Fruit fly (Drosophila melanogaster): ENCODE measurements around the gene beta-PheRS.

Gene beta-PheRS

DNA sequence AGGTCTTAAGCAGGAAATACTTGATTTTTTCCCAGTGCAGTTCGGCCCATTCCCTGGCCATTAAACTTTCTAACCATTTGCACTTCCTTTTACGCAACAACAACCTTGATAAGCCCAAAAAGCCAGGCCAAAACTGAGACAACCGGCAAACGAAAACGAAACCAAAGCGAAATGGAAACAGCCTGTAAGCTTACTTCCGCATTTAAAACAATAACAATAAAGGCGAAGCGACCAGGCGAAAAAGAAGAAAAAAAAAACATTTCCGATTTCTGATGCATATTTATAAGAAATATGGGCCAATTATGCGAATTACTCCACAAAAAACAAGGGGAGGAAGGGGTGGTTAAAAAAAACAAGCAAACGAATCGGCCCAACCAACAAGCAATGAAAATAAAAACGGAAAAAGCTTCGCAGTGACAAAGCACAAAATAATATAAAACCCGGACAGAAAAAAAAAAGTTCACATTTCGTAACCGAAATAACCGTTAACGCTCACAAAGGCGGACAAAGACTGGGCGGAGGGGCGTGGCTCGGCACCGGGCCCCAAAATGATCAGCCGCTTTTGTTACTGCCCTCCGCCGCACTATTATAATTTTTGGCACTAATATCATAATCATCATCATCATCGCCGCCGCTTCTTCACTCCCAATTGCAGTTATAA lies 47.1 kb downstream of the beta-PheRS start:
- TF ChIP-seq brk (GFP tag; optimal IDR thresholded peaks at IDR 0.05) (no peak), Mio (GFP tag; optimal IDR thresholded peaks at IDR 0.05) (no peak), rgr (GFP tag; optimal IDR thresholded peaks at IDR 0.05) (no peak), jim (GFP tag; optimal IDR thresholded peaks at IDR 0.05) (no peak), CG32264 (GFP tag; optimal IDR thresholded peaks at IDR 0.05) (no peak), HLH106 (tag; optimal IDR thresholded peaks at IDR 0.05) (no peak)

dm6 chr3R:24204022-24204421 lies 48.5 kb downstream of the beta-PheRS start:
- TF ChIP-seq usp (GFP tag; optimal IDR thresholded peaks at IDR 0.05) (no peak), sage (GFP tag; optimal IDR thresholded peaks at IDR 0.05) (no peak), brk (GFP tag; optimal IDR thresholded peaks at IDR 0.05) (no peak), Dif (GFP tag; optimal IDR thresholded peaks at IDR 0.05; ENCODE audit: partially characterized antibody) (no peak), N (GFP tag; optimal IDR thresholded peaks at IDR 0.05) (no peak), h (GFP tag; optimal IDR thresholded peaks at IDR 0.05) (no peak)

dm6 chr3R:24203426-24203825 lies 49.1 kb downstream of the beta-PheRS start:
- TF ChIP-seq OdsH (GFP tag; optimal IDR thresholded peaks at IDR 0.05), result peak; percentile 74
- TF ChIP-seq sv (GFP tag; optimal IDR thresholded peaks at IDR 0.05), result no peak
- TF ChIP-seq fru (GFP tag; optimal IDR thresholded peaks at IDR 0.05), result peak; percentile 75
- TF ChIP-seq N (GFP tag; optimal IDR thresholded peaks at IDR 0.05), result no peak
- TF ChIP-seq Myc (optimal IDR thresholded peaks at IDR 0.05), result no peak
- peak; percentile 71 for TF ChIP-seq Rel (GFP tag; optimal IDR thresholded peaks at IDR 0.05)
- TF ChIP-seq Rel (tag; optimal IDR thresholded peaks at IDR 0.05), result no peak
- TF ChIP-seq Dfd (GFP tag; optimal IDR thresholded peaks at IDR 0.05), result no peak
- no peak for TF ChIP-seq Dif (GFP tag; optimal IDR thresholded peaks at IDR 0.05; ENCODE audit: partially characterized antibody)
- TF ChIP-seq dl (GFP tag; optimal IDR thresholded peaks at IDR 0.05; ENCODE audit: insufficient read depth in 1 of 2, partially characterized antibody in 2 of 2), result no peak
- TF ChIP-seq dmrt93B (GFP tag; optimal IDR thresholded peaks at IDR 0.05), result peak; percentile 66
- no peak for TF ChIP-seq Hnf4 (GFP tag; optimal IDR thresholded peaks at IDR 0.05)
- no peak for TF ChIP-seq dsf (GFP tag; optimal IDR thresholded peaks at IDR 0.05; ENCODE audit: borderline replicate concordance)
- no peak for TF ChIP-seq pan (optimal IDR thresholded peaks at IDR 0.05)
- no peak for TF ChIP-seq Hr83 (GFP tag; optimal IDR thresholded peaks at IDR 0.05; ENCODE audit: poor library complexity, severe bottlenecking)
- peak; percentile 48 for TF ChIP-seq CG32264 (GFP tag; optimal IDR thresholded peaks at IDR 0.05)
- TF ChIP-seq br (GFP tag; optimal IDR thresholded peaks at IDR 0.05), result peak; percentile 77
- TF ChIP-seq psq (GFP tag; optimal IDR thresholded peaks at IDR 0.05), result peak; percentile 54
- TF ChIP-seq Mio (GFP tag; optimal IDR thresholded peaks at IDR 0.05), result no peak
- TF ChIP-seq GATAd (GFP tag; optimal IDR thresholded peaks at IDR 0.05), result no peak
- TF ChIP-seq Abd-B (GFP tag; optimal IDR thresholded peaks at IDR 0.05), result no peak
- TF ChIP-seq Jra (GFP tag; optimal IDR thresholded peaks at IDR 0.05), result no peak
- TF ChIP-seq woc (GFP tag; optimal IDR thresholded peaks at IDR 0.05), result peak; percentile 81
- peak; percentile 67 for TF ChIP-seq HLH106 (tag; optimal IDR thresholded peaks at IDR 0.05)
- TF ChIP-seq lola (GFP tag; optimal IDR thresholded peaks at IDR 0.05), result no peak
- no peak for TF ChIP-seq Hr78 (GFP tag; optimal IDR thresholded peaks at IDR 0.05)
- TF ChIP-seq rgr (GFP tag; optimal IDR thresholded peaks at IDR 0.05), result peak; percentile 70
- TF ChIP-seq brk (GFP tag; optimal IDR thresholded peaks at IDR 0.05), result no peak
- TF ChIP-seq foxo (GFP tag; optimal IDR thresholded peaks at IDR 0.05), result peak in 1 of 2 experiments; percentile 76
- peak; percentile 78 for TF ChIP-seq h (GFP tag; optimal IDR thresholded peaks at IDR 0.05)
- peak; percentile 61 for TF ChIP-seq sage (GFP tag; optimal IDR thresholded peaks at IDR 0.05)
- TF ChIP-seq Sp1 (GFP tag; optimal IDR thresholded peaks at IDR 0.05), result peak; percentile 79
- TF ChIP-seq usp (GFP tag; optimal IDR thresholded peaks at IDR 0.05), result no peak
- no peak for TF ChIP-seq CrebA (GFP tag; optimal IDR thresholded peaks at IDR 0.05; ENCODE audit: borderline replicate concordance)
- TF ChIP-seq ey (GFP tag; optimal IDR thresholded peaks at IDR 0.05), result peak; percentile 78
- no peak for TF ChIP-seq tai (GFP tag; optimal IDR thresholded peaks at IDR 0.05)
- no peak for TF ChIP-seq jim (GFP tag; optimal IDR thresholded peaks at IDR 0.05)
- TF ChIP-seq CG9705 (GFP tag; optimal IDR thresholded peaks at IDR 0.05), result no peak
- TF ChIP-seq Vsx2 (GFP tag; optimal IDR thresholded peaks at IDR 0.05; ENCODE audit: partially characterized antibody), result no peak
